Fruit fly (Drosophila melanogaster): ENCODE results near the gene Epp.
A peak's percentile ranks its signal among the peaks of the same experiment; 100 is the strongest.

Gene Epp

DNA sequence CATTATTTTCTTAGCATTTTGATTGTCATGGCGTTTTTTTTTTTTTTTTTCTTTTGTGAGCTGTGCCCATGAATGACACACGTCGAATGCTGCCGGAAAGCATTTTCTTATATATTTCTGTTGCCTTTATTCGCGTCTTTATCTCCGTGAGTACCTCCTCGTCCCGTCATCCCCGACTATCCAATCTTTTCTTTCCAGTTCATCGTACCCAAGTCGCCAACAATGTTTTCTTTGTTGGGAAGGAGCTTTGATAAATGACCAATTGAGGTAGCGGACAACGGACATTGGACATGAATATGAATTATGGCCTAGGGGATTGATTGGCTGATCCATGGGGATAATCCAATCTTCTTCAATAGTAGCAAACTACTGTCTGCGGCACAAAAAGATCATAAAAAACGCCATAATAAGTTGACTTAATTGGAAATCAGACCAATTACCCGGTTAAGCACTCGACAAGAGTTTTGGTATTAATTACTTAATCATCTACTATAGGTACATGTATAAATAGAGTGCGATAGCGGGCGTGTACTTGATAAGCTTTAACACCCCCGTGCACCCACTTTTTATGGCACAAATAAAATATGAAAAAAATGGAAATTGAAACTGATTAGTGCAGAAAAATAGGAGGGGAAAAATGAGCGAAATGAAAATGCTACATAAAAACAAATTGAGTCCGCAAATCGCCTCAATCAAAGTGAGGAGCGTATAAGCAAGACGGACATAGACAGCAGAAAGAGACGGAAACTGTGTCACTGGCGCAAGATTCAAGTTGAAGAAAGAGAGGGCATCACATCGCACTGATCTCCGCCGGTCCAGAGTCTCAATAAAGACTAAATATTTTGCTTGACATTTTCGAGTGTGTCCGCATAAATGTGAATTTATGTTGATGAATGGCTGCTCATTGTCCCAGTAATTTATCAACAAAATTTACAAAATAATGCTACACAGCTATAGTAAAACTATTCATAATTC lies 23.5 kb upstream of the Epp start:
- TF ChIP-seq OdsH (GFP tag; optimal IDR thresholded peaks at IDR 0.05) (peak; percentile 21), h (GFP tag; optimal IDR thresholded peaks at IDR 0.05) (peak; percentile 40), Vsx2 (GFP tag; optimal IDR thresholded peaks at IDR 0.05; ENCODE audit: partially characterized antibody) (no peak), ey (GFP tag; optimal IDR thresholded peaks at IDR 0.05) (peak; percentile 8)

- TF ChIP-seq dl (GFP tag; optimal IDR thresholded peaks at IDR 0.05; ENCODE audit: insufficient read depth in 1 of 2, partially characterized antibody in 2 of 2) (no peak), fru (GFP tag; optimal IDR thresholded peaks at IDR 0.05) (no peak), rgr (GFP tag; optimal IDR thresholded peaks at IDR 0.05) (peak; percentile 7), dmrt93B (GFP tag; optimal IDR thresholded peaks at IDR 0.05) (no peak), jim (GFP tag; optimal IDR thresholded peaks at IDR 0.05) (no peak), Abd-B (GFP tag; optimal IDR thresholded peaks at IDR 0.05) (no peak), Sp1 (GFP tag; optimal IDR thresholded peaks at IDR 0.05) (no peak), CG32264 (GFP tag; optimal IDR thresholded peaks at IDR 0.05) (no peak), GATAd (GFP tag; optimal IDR thresholded peaks at IDR 0.05) (no peak), foxo (GFP tag; optimal IDR thresholded peaks at IDR 0.05) (no peak), Rel (GFP tag; optimal IDR thresholded peaks at IDR 0.05) (no peak), Rel (tag; optimal IDR thresholded peaks at IDR 0.05) (peak; percentile 94), Hr78 (GFP tag; optimal IDR thresholded peaks at IDR 0.05) (no peak)
Observed at dm6 chr3R:24015449-24015848, 22.7 kb upstream of the Epp start.

dm6 chr3R:24014600-24014999 lies 21.9 kb upstream of the Epp start:
- TF ChIP-seq Vsx2 (GFP tag; optimal IDR thresholded peaks at IDR 0.05; ENCODE audit: partially characterized antibody): no peak
- no peak for TF ChIP-seq sage (GFP tag; optimal IDR thresholded peaks at IDR 0.05)
- TF ChIP-seq lola (GFP tag; optimal IDR thresholded peaks at IDR 0.05): no peak
- TF ChIP-seq sv (GFP tag; optimal IDR thresholded peaks at IDR 0.05): no peak
- TF ChIP-seq brk (GFP tag; optimal IDR thresholded peaks at IDR 0.05): no peak
- TF ChIP-seq psq (GFP tag; optimal IDR thresholded peaks at IDR 0.05): no peak
- TF ChIP-seq Sp1 (GFP tag; optimal IDR thresholded peaks at IDR 0.05): no peak
- TF ChIP-seq HLH106 (tag; optimal IDR thresholded peaks at IDR 0.05): no peak
- TF ChIP-seq Rel (GFP tag; optimal IDR thresholded peaks at IDR 0.05): no peak
- no peak for TF ChIP-seq Rel (tag; optimal IDR thresholded peaks at IDR 0.05)
- no peak for TF ChIP-seq pan (optimal IDR thresholded peaks at IDR 0.05)
- TF ChIP-seq Dfd (GFP tag; optimal IDR thresholded peaks at IDR 0.05): no peak
- TF ChIP-seq Myc (optimal IDR thresholded peaks at IDR 0.05): no peak
- TF ChIP-seq Jra (GFP tag; optimal IDR thresholded peaks at IDR 0.05): no peak
- TF ChIP-seq N (GFP tag; optimal IDR thresholded peaks at IDR 0.05): no peak
- TF ChIP-seq dsf (GFP tag; optimal IDR thresholded peaks at IDR 0.05; ENCODE audit: borderline replicate concordance): no peak
- no peak for TF ChIP-seq dl (GFP tag; optimal IDR thresholded peaks at IDR 0.05; ENCODE audit: insufficient read depth in 1 of 2, partially characterized antibody in 2 of 2)

DNA sequence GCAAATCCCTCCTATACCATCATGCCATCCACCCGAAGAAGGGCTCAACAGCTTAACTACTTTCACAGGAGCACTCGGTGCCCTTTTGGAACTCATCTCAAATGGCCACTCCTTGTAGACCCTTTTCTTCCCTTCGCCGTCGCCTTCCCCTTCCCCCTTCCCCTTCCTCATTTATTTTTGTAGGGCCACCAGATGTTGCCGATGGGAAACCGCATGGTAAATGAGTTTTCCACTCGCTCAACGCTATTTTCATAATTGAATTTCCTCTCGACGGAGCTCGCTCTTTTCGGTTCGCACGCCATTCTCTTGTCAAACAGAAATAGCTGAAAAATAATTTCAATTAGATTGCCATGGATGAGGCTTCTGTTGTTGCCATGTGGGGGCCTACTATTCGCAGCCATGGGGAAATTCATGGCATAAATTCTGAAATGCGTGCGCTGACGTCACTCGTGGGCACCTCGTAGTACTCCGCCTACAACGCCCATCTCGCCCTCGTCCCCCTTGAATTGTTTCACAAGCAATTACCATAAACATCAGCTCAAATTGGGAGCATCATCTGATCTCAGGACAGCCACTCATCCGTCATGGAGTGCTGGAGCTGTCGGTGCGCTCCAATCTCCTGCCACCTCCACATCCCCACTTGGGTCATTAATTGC lies 19.4 kb upstream of the Epp start:
- TF ChIP-seq lola (GFP tag; optimal IDR thresholded peaks at IDR 0.05) (no peak), HLH106 (tag; optimal IDR thresholded peaks at IDR 0.05) (no peak), Sp1 (GFP tag; optimal IDR thresholded peaks at IDR 0.05) (no peak), rgr (GFP tag; optimal IDR thresholded peaks at IDR 0.05) (no peak), sage (GFP tag; optimal IDR thresholded peaks at IDR 0.05) (no peak), N (GFP tag; optimal IDR thresholded peaks at IDR 0.05) (no peak), Mio (GFP tag; optimal IDR thresholded peaks at IDR 0.05) (no peak), tai (GFP tag; optimal IDR thresholded peaks at IDR 0.05) (no peak), psq (GFP tag; optimal IDR thresholded peaks at IDR 0.05) (no peak), GATAd (GFP tag; optimal IDR thresholded peaks at IDR 0.05) (no peak), pan (optimal IDR thresholded peaks at IDR 0.05) (no peak), Myc (optimal IDR thresholded peaks at IDR 0.05) (no peak), Abd-B (GFP tag; optimal IDR thresholded peaks at IDR 0.05) (no peak), sv (GFP tag; optimal IDR thresholded peaks at IDR 0.05) (no peak), fru (GFP tag; optimal IDR thresholded peaks at IDR 0.05) (no peak), Hr78 (GFP tag; optimal IDR thresholded peaks at IDR 0.05) (no peak), CG9705 (GFP tag; optimal IDR thresholded peaks at IDR 0.05) (no peak), dmrt93B (GFP tag; optimal IDR thresholded peaks at IDR 0.05) (no peak), foxo (GFP tag; optimal IDR thresholded peaks at IDR 0.05) (no peak)

Data from whole organism, wandering third instar larva.